Worm (Caenorhabditis elegans): ENCODE data around the gene paa-1.
A peak's percentile ranks its signal among the peaks of the same experiment; 100 is the strongest.

- TF ChIP-seq crh-2 (tag; optimal IDR thresholded peaks at IDR 0.05) (peak; percentile 97), ama-1 (optimal IDR thresholded peaks at IDR 0.05) (no peak), R02D3.7 (tag; optimal IDR thresholded peaks at IDR 0.05) (no peak), mbf-1 (tag; optimal IDR thresholded peaks at IDR 0.05) (no peak), elt-1 (tag; optimal IDR thresholded peaks at IDR 0.05) (no peak)
Measured at ce11 chrIII:5421406-5421805, 29.1 kb upstream of the paa-1 start.

All from whole organism, L2 larva.